Worm (Caenorhabditis elegans) whole organism, L4 larva: ENCODE results near the gene sym-3.

Experiments
- aly-2 ChIP-seq: sonication (generic microtip); optimal IDR thresholded peaks from 2 replicates; lab custom pipeline; 2018; ENCODE audit warnings: missing biosample characterization, missing genetic modification characterization
- ama-1 ChIP-seq: fragments of 150-350 bp; optimal IDR thresholded peaks from 2 replicates; lab custom pipeline; 2014; ENCODE audit warnings: inconsistent platforms, mixed read lengths
- jun-1 ChIP-seq: fragments of 150-350 bp; optimal IDR thresholded peaks from 2 replicates; lab custom pipeline; 2014; ENCODE audit warnings: missing biosample characterization, missing genetic modification reagents, missing genetic modification characterization
- unc-130 ChIP-seq: sonication (generic microtip); optimal IDR thresholded peaks from 2 replicates; lab custom pipeline; 2016; ENCODE audit warnings: missing genetic modification reagents, missing genetic modification characterization, missing compliant biosample characterization
- zag-1 ChIP-seq: fragments of 150-350 bp; optimal IDR thresholded peaks from 2 replicates; lab custom pipeline; 2014; ENCODE audit warnings: missing biosample characterization, missing genetic modification characterization

- TF ChIP-seq ama-1 (lab: Kevin White, UChicago) (no peak), unc-130 (GFP tag; lab: Kevin White, UChicago) (no peak), jun-1 (tag; lab: Kevin White, UChicago) (no peak), aly-2 (tag; lab: Kevin White, UChicago) (no peak), zag-1 (tag; lab: Kevin White, UChicago) (no peak)
Measured at ce11 chrX:5803492-5803891, 29.9 kb downstream of the sym-3 start.
